Worm (Caenorhabditis elegans) whole organism, young adult: ENCODE measurements around the gene bli-6.

Source experiments
- B0035.1 ChIP-seq: sonication (generic microtip); optimal IDR thresholded peaks from 2 replicates; lab custom pipeline; 2016; ENCODE audit warnings: missing genetic modification characterization, mild to moderate bottlenecking, missing compliant biosample characterization, missing genotype, missing genetic modification reagents
- F22D6.2 ChIP-seq: sonication (generic microtip); optimal IDR thresholded peaks from 2 replicates; lab custom pipeline; 2016; ENCODE audit warnings: mild to moderate bottlenecking, missing genetic modification characterization, missing compliant biosample characterization
- F37B4.10 ChIP-seq: fragments of 200-800 bp; sonication (Bioruptor generic); IDR thresholded peaks from 2 replicates; pipeline ENCODE4 v1.3.6; 2022; ENCODE audit warnings: missing genetic modification characterization, missing compliant biosample characterization
- F39B2.1 ChIP-seq: fragments of 200-800 bp; sonication (Bioruptor generic); IDR thresholded peaks from 2 replicates; pipeline ENCODE4 v1.3.6; 2022; ENCODE audit warnings: missing genetic modification reagents, missing genetic modification characterization, missing compliant biosample characterization
- F49E8.2 ChIP-seq: sonication (generic microtip); optimal IDR thresholded peaks from 3 replicates; lab custom pipeline; 2017; ENCODE audit warnings: missing genetic modification characterization, mild to moderate bottlenecking, missing compliant biosample characterization, antibody characterized with exemption, moderate library complexity; ENCODE audit not compliant: insufficient read depth
- F57C9.4 ChIP-seq: sonication (generic microtip); optimal IDR thresholded peaks from 2 replicates; lab custom pipeline; 2017; ENCODE audit warnings: mild to moderate bottlenecking, missing genetic modification characterization, missing compliant biosample characterization
- K11D2.4 ChIP-seq: fragments of 200-800 bp; sonication (Bioruptor generic); IDR thresholded peaks from 2 replicates; pipeline ENCODE4 v1.3.6; 2022; ENCODE audit warnings: missing genetic modification reagents, missing genetic modification characterization, missing compliant biosample characterization
- T07F8.4 ChIP-seq: sonication (generic microtip); optimal IDR thresholded peaks from 2 replicates; lab custom pipeline; 2016; ENCODE audit warnings: mild to moderate bottlenecking, missing genetic modification characterization, moderate library complexity, missing compliant biosample characterization
- Y53F4B.3 ChIP-seq: fragments of 200-800 bp; sonication (Bioruptor generic); IDR thresholded peaks from 2 replicates; pipeline ENCODE4 v1.3.6; 2022; ENCODE audit warnings: missing genetic modification reagents, missing genetic modification characterization, missing compliant biosample characterization
- Y79H2A.3 ChIP-seq: fragments of 200-800 bp; sonication (Bioruptor generic); conservative IDR thresholded peaks from 2 replicates; pipeline ENCODE4 v1.3.6; 2022; ENCODE audit warnings: missing genetic modification reagents, missing genetic modification characterization, missing compliant biosample characterization
- ama-1 ChIP-seq, 3 experiments: fragments of 150-350 bp in 1 of 3; sonication (generic microtip) in 2 of 3; optimal IDR thresholded peaks; 2 replicates each; lab custom pipeline; 2014 to 2018; ENCODE audit warnings: missing biosample characterization in 2 of 3, missing genetic modification characterization in 2 of 3, missing genetic modification reagents in 2 of 3
- aptf-3 ChIP-seq: fragments of 200-800 bp; sonication (Bioruptor generic); IDR thresholded peaks from 2 replicates; pipeline ENCODE4 v1.3.6; 2022; ENCODE audit warnings: missing genetic modification characterization, missing compliant biosample characterization
- bed-2 ChIP-seq: fragments of 200-800 bp; sonication (Bioruptor generic); IDR thresholded peaks from 2 replicates; pipeline ENCODE4 v1.3.6; 2022; ENCODE audit warnings: missing genetic modification reagents, missing genetic modification characterization, missing compliant biosample characterization
- ceh-91 ChIP-seq: fragments of 200-800 bp; sonication (Bioruptor generic); IDR thresholded peaks from 2 replicates; pipeline ENCODE4 v1.3.6; 2022; ENCODE audit warnings: missing genetic modification reagents, missing genetic modification characterization, missing compliant biosample characterization
- die-1 ChIP-seq: sonication (generic microtip); optimal IDR thresholded peaks from 2 replicates; lab custom pipeline; 2016; ENCODE audit warnings: missing genotype, mild to moderate bottlenecking, missing genetic modification characterization, missing compliant biosample characterization
- dpff-1 ChIP-seq: sonication (generic microtip); optimal IDR thresholded peaks from 2 replicates; lab custom pipeline; 2017; ENCODE audit warnings: mild to moderate bottlenecking, missing genetic modification characterization, missing compliant biosample characterization
- dpl-1 ChIP-seq: fragments of 150-350 bp; optimal IDR thresholded peaks from 2 replicates; lab custom pipeline; 2014; ENCODE audit warnings: missing biosample characterization, missing genetic modification reagents, missing genetic modification characterization
- ekl-4 ChIP-seq: fragments of 200-800 bp; sonication (Bioruptor generic); IDR thresholded peaks from 2 replicates; pipeline ENCODE4 v1.3.6; 2022; ENCODE audit warnings: missing genetic modification reagents, missing genetic modification characterization, missing compliant biosample characterization
- hmg-1.2 ChIP-seq: fragments of 200-800 bp; sonication (Bioruptor generic); IDR thresholded peaks from 2 replicates; pipeline ENCODE4 v1.3.6; 2022; ENCODE audit warnings: missing genetic modification reagents, missing genetic modification characterization, missing compliant biosample characterization
- hsf-1 ChIP-seq: fragments of 200-800 bp; sonication (Bioruptor generic); IDR thresholded peaks from 2 replicates; pipeline ENCODE4 v1.3.6; 2022; ENCODE audit warnings: missing genetic modification reagents, missing genetic modification characterization, missing compliant biosample characterization
- lin-26 ChIP-seq: fragments of 200-800 bp; sonication (Bioruptor generic); IDR thresholded peaks from 2 replicates; pipeline ENCODE4 v1.3.6; 2022; ENCODE audit warnings: missing genetic modification reagents, missing genetic modification characterization, missing compliant biosample characterization
- lin-40 ChIP-seq: sonication (generic microtip); optimal IDR thresholded peaks from 2 replicates; lab custom pipeline; 2016; ENCODE audit warnings: missing genetic modification characterization, mild to moderate bottlenecking, missing compliant biosample characterization, missing genotype, missing genetic modification reagents
- lin-54 ChIP-seq: fragments of 200-800 bp; sonication (Bioruptor generic); optimal IDR thresholded peaks from 2 replicates; lab custom pipeline; 2018; ENCODE audit warnings: mild to moderate bottlenecking, missing genetic modification characterization, missing compliant biosample characterization
- madf-8 ChIP-seq: fragments of 200-800 bp; sonication (Bioruptor generic); conservative IDR thresholded peaks from 2 replicates; pipeline ENCODE4 v1.3.6; 2022; ENCODE audit warnings: missing genetic modification reagents, missing genetic modification characterization, missing compliant biosample characterization
- mcd-1 ChIP-seq: fragments of 200-800 bp; sonication (Bioruptor generic); IDR thresholded peaks from 2 replicates; pipeline ENCODE4 v1.3.6; 2022; ENCODE audit warnings: missing genetic modification reagents, missing genetic modification characterization, missing compliant biosample characterization
- nfya-2 ChIP-seq: fragments of 200-800 bp; sonication (Bioruptor generic); IDR thresholded peaks from 2 replicates; pipeline ENCODE4 v1.3.6; 2022; ENCODE audit warnings: missing genetic modification reagents, missing genetic modification characterization, missing compliant biosample characterization
- nhr-120 ChIP-seq: fragments of 200-800 bp; sonication (Bioruptor generic); IDR thresholded peaks from 2 replicates; pipeline ENCODE4 v1.3.6; 2022; ENCODE audit warnings: missing genetic modification characterization, missing compliant biosample characterization
- snpc-4 ChIP-seq, 5 experiments: fragments of 150-350 bp in 1 of 5; sonication (generic microtip) in 4 of 5; optimal IDR thresholded peaks; 2 replicates each; lab custom pipeline; 2014 to 2018; ENCODE audit warnings: missing genetic modification characterization in 5 of 5, missing biosample characterization in 3 of 5, antibody characterized with exemption in 2 of 5, mild to moderate bottlenecking in 2 of 5, missing compliant biosample characterization in 2 of 5, missing genotype in 2 of 5, moderate library complexity in 2 of 5, missing genetic modification reagents in 1 of 5
- somi-1 ChIP-seq: fragments of 200-800 bp; sonication (Bioruptor generic); optimal IDR thresholded peaks from 2 replicates; lab custom pipeline; 2018; ENCODE audit warnings: mild to moderate bottlenecking, missing genetic modification characterization, missing compliant biosample characterization
- tbx-9 ChIP-seq: sonication (generic microtip); optimal IDR thresholded peaks from 2 replicates; lab custom pipeline; 2016; ENCODE audit warnings: borderline replicate concordance, missing genetic modification characterization, inconsistent platforms, missing compliant biosample characterization
- zfh-2 ChIP-seq: fragments of 200-800 bp; sonication (Bioruptor generic); conservative IDR thresholded peaks from 2 replicates; pipeline ENCODE4 v1.3.6; 2022; ENCODE audit warnings: missing genetic modification reagents, missing genetic modification characterization, missing compliant biosample characterization
- ztf-22 ChIP-seq: fragments of 200-800 bp; sonication (Bioruptor generic); optimal IDR thresholded peaks from 2 replicates; lab custom pipeline; 2018; ENCODE audit warnings: mild to moderate bottlenecking, missing genetic modification characterization, moderate library complexity, missing compliant biosample characterization
- ztf-26 ChIP-seq: sonication (generic microtip); optimal IDR thresholded peaks from 2 replicates; lab custom pipeline; 2017; ENCODE audit warnings: missing genetic modification characterization, missing compliant biosample characterization
- ztf-28 ChIP-seq: fragments of 200-800 bp; sonication (Bioruptor generic); IDR thresholded peaks from 2 replicates; pipeline ENCODE4 v1.3.6; 2022; ENCODE audit warnings: missing genetic modification reagents, missing genetic modification characterization, missing compliant biosample characterization
- ztf-3 ChIP-seq: fragments of 200-800 bp; sonication (Bioruptor generic); optimal IDR thresholded peaks from 2 replicates; lab custom pipeline; 2018; ENCODE audit warnings: mild to moderate bottlenecking, missing genetic modification characterization, missing compliant biosample characterization

bli-6 gene

DNA sequence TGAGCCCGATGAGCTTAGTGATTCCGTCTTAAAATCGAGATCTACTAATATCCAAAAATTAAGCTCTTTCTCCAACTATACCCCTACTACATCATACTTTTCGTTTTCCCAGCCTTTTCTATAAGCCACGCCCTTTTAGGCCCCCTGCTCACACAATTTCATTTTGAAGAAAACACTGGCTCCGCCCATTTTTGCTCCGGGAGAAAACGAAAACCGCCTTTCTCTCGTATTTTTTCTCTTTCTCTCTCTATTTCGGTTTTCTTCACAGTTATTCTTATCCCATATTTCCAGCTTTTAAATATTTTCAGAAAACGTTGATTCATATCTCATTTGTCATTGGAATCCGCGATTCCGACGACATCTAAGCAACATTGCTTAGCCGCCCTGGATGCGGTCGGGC is 15.2 kb upstream of the bli-6 start, which contains the start of gene Y73B6BL.47:
TSS of gene Y73B6BL.47 (plus strand) at position 301 of the 400 bp plus-strand sequence.
- TF ChIP-seq aptf-3 (GFP tag; lab: Robert Waterston, UW) (no peak), mcd-1 (no peak), B0035.1 (no peak), somi-1 (GFP tag; lab: Kevin White, UChicago) (no peak), ceh-91 (no peak), Y79H2A.3 (GFP tag; lab: Robert Waterston, UW) (no peak), snpc-4 (GFP tag; optimal IDR thresholded peaks at IDR 0.05; lab: Kevin White, UChicago) (no peak), snpc-4 (tag; optimal IDR thresholded peaks at IDR 0.05; lab: Kevin White, UChicago) (no peak), zfh-2 (GFP tag; lab: Robert Waterston, UW) (no peak)

DNA sequence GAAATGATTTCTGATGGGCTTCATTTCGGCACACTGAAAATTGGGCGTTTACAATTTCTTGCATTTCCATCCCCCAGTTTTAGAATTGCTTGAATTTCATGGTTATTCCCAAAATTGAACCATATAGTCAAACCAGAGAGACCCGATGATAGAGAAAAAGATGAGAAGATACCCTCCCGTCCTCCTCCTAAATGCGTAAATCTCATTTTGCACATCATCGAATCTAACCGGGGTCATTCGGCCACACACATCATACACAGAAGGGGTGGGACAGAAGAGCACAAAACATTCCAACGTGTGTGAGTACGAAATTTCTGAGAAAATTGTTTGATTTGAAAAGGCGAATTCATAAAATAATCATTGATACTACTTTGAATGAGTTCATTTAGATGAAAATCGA is 13.3 kb upstream of the bli-6 start:
- TF ChIP-seq nfya-2 (no peak), bed-2 (GFP tag; lab: Robert Waterston, UW) (no peak), lin-40 (no peak), T07F8.4 (tag; lab: Kevin White, UChicago) (no peak), dpff-1 (tag; lab: Kevin White, UChicago) (no peak), K11D2.4 (GFP tag; lab: Robert Waterston, UW) (no peak), lin-54 (GFP tag; lab: Kevin White, UChicago) (no peak), snpc-4 (GFP tag; optimal IDR thresholded peaks at IDR 0.05; lab: Kevin White, UChicago) (no peak), snpc-4 (tag; optimal IDR thresholded peaks at IDR 0.05; lab: Kevin White, UChicago) (no peak), hsf-1 (no peak), madf-8 (GFP tag; lab: Robert Waterston, UW) (no peak), ztf-3 (GFP tag; lab: Kevin White, UChicago) (no peak), F22D6.2 (no peak), F39B2.1 (GFP tag; lab: Robert Waterston, UW) (no peak), ekl-4 (no peak), hmg-1.2 (GFP tag; lab: Robert Waterston, UW) (no peak)
- TF ChIP-seq, all 124 proteins: peak for 0

DNA sequence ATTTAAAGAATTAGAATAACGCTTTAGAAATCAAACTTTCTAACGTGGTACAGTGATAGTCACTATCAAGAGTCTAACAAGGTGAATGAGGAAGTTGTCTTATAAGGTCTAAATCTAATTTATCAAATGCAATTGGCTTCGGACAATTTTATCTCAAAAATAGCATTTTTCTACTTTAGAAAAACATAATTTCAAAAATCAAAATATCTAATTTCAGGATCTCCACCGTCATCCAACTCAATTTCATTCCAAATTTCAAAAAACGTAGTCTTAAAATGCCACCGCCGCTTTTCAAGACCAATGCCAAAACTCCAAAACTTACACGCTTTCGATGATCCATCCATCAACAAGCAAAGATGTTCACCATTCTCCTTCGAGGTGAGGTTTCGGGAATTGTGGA is 11.8 kb upstream of the bli-6 start, which contains the start of gene Y73B6BL.270:
TSS of gene Y73B6BL.270 (plus strand) at position 301 of the 400 bp plus-strand sequence.
- TF ChIP-seq somi-1 (GFP tag; lab: Kevin White, UChicago) (no peak), madf-8 (GFP tag; lab: Robert Waterston, UW) (no peak), die-1 (no peak), Y53F4B.3 (no peak), bed-2 (GFP tag; lab: Robert Waterston, UW) (no peak), nhr-120 (no peak), ztf-3 (GFP tag; lab: Kevin White, UChicago) (no peak), ztf-22 (GFP tag; lab: Kevin White, UChicago) (no peak), F49E8.2 (tag; lab: Kevin White, UChicago) (no peak), tbx-9 (tag; lab: Kevin White, UChicago) (no peak), ama-1 (optimal IDR thresholded peaks at IDR 0.05; lab: Kevin White, UChicago) (no peak), ama-1 (GFP tag; optimal IDR thresholded peaks at IDR 0.05; lab: Kevin White, UChicago) (no peak), ztf-28 (no peak), F37B4.10 (no peak), lin-40 (no peak), ztf-26 (no peak), F57C9.4 (no peak), lin-26 (GFP tag; lab: Robert Waterston, UW) (no peak), dpl-1 (GFP tag; lab: Kevin White, UChicago) (no peak)
